Fruit fly (Drosophila melanogaster) whole organism, wandering third instar larva: Measurements from ENCODE around the gene spel1.

Experiments used
- Abd-B ChIP-seq: fragments of >200 bp; optimal IDR thresholded peaks from 2 replicates; lab custom pipeline; 2017; ENCODE audit warnings: missing biosample characterization, missing genetic modification characterization
- CG32264 ChIP-seq: fragments of 200-800 bp; sonication (Bioruptor generic); optimal IDR thresholded peaks from 2 replicates; lab custom pipeline; 2016; ENCODE audit warnings: missing biosample characterization, missing genetic modification characterization
- CG9705 ChIP-seq: fragments of 200-800 bp; sonication (Bioruptor generic); optimal IDR thresholded peaks from 2 replicates; lab custom pipeline; 2018; ENCODE audit warnings: missing biosample characterization, mild to moderate bottlenecking, missing genetic modification characterization
- CrebA ChIP-seq: fragments of 200-800 bp; sonication (Bioruptor generic); optimal IDR thresholded peaks from 2 replicates; lab custom pipeline; 2016; ENCODE audit warnings: missing biosample characterization, mild to moderate bottlenecking, missing genetic modification characterization, borderline replicate concordance
- Dfd ChIP-seq: fragments of >200 bp; optimal IDR thresholded peaks from 2 replicates; lab custom pipeline; 2017; ENCODE audit warnings: missing biosample characterization, missing genetic modification characterization
- Dif ChIP-seq: fragments of 200-275, 200-300 bp; sonication (Bioruptor generic); optimal IDR thresholded peaks from 2 replicates; lab custom pipeline; 2018; ENCODE audit warnings: missing biosample characterization, missing genetic modification characterization; ENCODE audit not compliant: partially characterized antibody
- GATAd ChIP-seq: sonication (Bioruptor generic); optimal IDR thresholded peaks from 2 replicates; lab custom pipeline; 2016; ENCODE audit warnings: missing biosample characterization, missing genetic modification characterization
- HLH106 ChIP-seq: fragments of 200-800 bp; optimal IDR thresholded peaks from 3 replicates; lab custom pipeline; 2019; ENCODE audit warnings: missing biosample characterization, mild to moderate bottlenecking, missing genetic modification characterization, moderate library complexity
- Hnf4 ChIP-seq: fragments of 200-800 bp; sonication (Bioruptor generic); optimal IDR thresholded peaks from 2 replicates; lab custom pipeline; 2016; ENCODE audit warnings: missing biosample characterization, mild to moderate bottlenecking, missing genetic modification characterization
- Hr78 ChIP-seq: fragments of >200 bp; optimal IDR thresholded peaks from 2 replicates; lab custom pipeline; 2017; ENCODE audit warnings: missing biosample characterization, missing genetic modification characterization
- Hr83 ChIP-seq: fragments of 200-300 bp; sonication (Bioruptor generic); optimal IDR thresholded peaks from 2 replicates; lab custom pipeline; 2016; ENCODE audit warnings: missing biosample characterization, mild to moderate bottlenecking, missing genetic modification characterization, moderate library complexity; ENCODE audit not compliant: poor library complexity, severe bottlenecking
- Jra ChIP-seq: sonication (Bioruptor generic); optimal IDR thresholded peaks from 2 replicates; lab custom pipeline; 2016; ENCODE audit warnings: missing biosample characterization, missing genetic modification characterization
- Mio ChIP-seq: sonication (Bioruptor generic); optimal IDR thresholded peaks from 2 replicates; lab custom pipeline; 2016; ENCODE audit warnings: missing biosample characterization, missing genetic modification characterization
- Myc ChIP-seq: fragments of >200 bp; optimal IDR thresholded peaks from 2 replicates; lab custom pipeline; 2017
- N ChIP-seq: fragments of >200 bp; optimal IDR thresholded peaks from 2 replicates; lab custom pipeline; 2018; ENCODE audit warnings: missing biosample characterization, missing external identifiers, missing genetic modification characterization
- OdsH ChIP-seq: fragments of 200-800 bp; sonication (Bioruptor generic); optimal IDR thresholded peaks from 2 replicates; lab custom pipeline; 2016; ENCODE audit warnings: missing biosample characterization, mild to moderate bottlenecking, missing genetic modification characterization
- Rel ChIP-seq, 2 experiments: fragments of 200-800 bp; sonication (Bioruptor generic) in 1 of 2; optimal IDR thresholded peaks; 2 replicates in 1 of 2; 3 replicates in 1 of 2; lab custom pipeline; 2016 to 2019; ENCODE audit warnings: mild to moderate bottlenecking in 2 of 2, missing biosample characterization in 2 of 2, missing genetic modification characterization in 2 of 2, moderate library complexity in 1 of 2
- Sp1 ChIP-seq: fragments of 200-800 bp; sonication (Bioruptor generic); optimal IDR thresholded peaks from 3 replicates; lab custom pipeline; 2019; ENCODE audit warnings: missing biosample characterization, mild to moderate bottlenecking, missing genetic modification characterization, moderate library complexity
- Vsx2 ChIP-seq: fragments of 200-300, 225-300 bp; sonication (Bioruptor generic); optimal IDR thresholded peaks from 2 replicates; lab custom pipeline; 2018; ENCODE audit warnings: missing biosample characterization, missing genetic modification characterization; ENCODE audit not compliant: partially characterized antibody
- br ChIP-seq: fragments of 200-800 bp; sonication (Bioruptor generic); optimal IDR thresholded peaks from 2 replicates; lab custom pipeline; 2016; ENCODE audit warnings: missing biosample characterization, missing genetic modification characterization
- brk ChIP-seq: fragments of 200-800 bp; sonication (Bioruptor generic); optimal IDR thresholded peaks from 2 replicates; lab custom pipeline; 2016; ENCODE audit warnings: missing biosample characterization, mild to moderate bottlenecking, missing genetic modification characterization
- dl ChIP-seq, 2 experiments: fragments of 175-275, 200-275 bp in 1 of 2; fragments of 200-275 bp in 1 of 2; sonication (Bioruptor generic); optimal IDR thresholded peaks; lab custom pipeline; 2018; ENCODE audit warnings: mild to moderate bottlenecking in 2 of 2, missing biosample characterization in 2 of 2, missing genetic modification characterization in 2 of 2, moderate library complexity in 2 of 2; ENCODE audit not compliant: partially characterized antibody in 2 of 2, insufficient read depth in 1 of 2
- dmrt93B ChIP-seq: fragments of 200-800 bp; sonication (Bioruptor generic); optimal IDR thresholded peaks from 2 replicates; lab custom pipeline; 2018; ENCODE audit warnings: missing biosample characterization, mild to moderate bottlenecking, missing genetic modification characterization
- dsf ChIP-seq: sonication (Bioruptor generic); optimal IDR thresholded peaks from 2 replicates; lab custom pipeline; 2016; ENCODE audit warnings: missing biosample characterization, missing genetic modification characterization, borderline replicate concordance
- ey ChIP-seq: fragments of 200-800 bp; sonication (Bioruptor generic); optimal IDR thresholded peaks from 2 replicates; lab custom pipeline; 2016; ENCODE audit warnings: missing biosample characterization, missing genetic modification characterization
- foxo ChIP-seq, 2 experiments: fragments of 200-800 bp; sonication (Bioruptor generic); optimal IDR thresholded peaks; 2 replicates in 1 of 2; 3 replicates in 1 of 2; lab custom pipeline; 2016 to 2017; ENCODE audit warnings: missing biosample characterization in 2 of 2, missing genetic modification characterization in 2 of 2
- fru ChIP-seq: fragments of 200-800 bp; sonication (Bioruptor generic); optimal IDR thresholded peaks from 3 replicates; lab custom pipeline; 2016; ENCODE audit warnings: missing biosample characterization, mild to moderate bottlenecking, missing genetic modification characterization
- h ChIP-seq: fragments of 200-800 bp; sonication (Bioruptor generic); optimal IDR thresholded peaks from 3 replicates; lab custom pipeline; 2016; ENCODE audit warnings: missing biosample characterization, mild to moderate bottlenecking, missing genetic modification characterization
- jim ChIP-seq: fragments of 175-275, 200-325 bp; sonication (Bioruptor generic); optimal IDR thresholded peaks from 2 replicates; lab custom pipeline; 2016; ENCODE audit warnings: missing biosample characterization, mild to moderate bottlenecking, missing genetic modification characterization
- lola ChIP-seq: fragments of >200 bp; optimal IDR thresholded peaks from 2 replicates; lab custom pipeline; 2017; ENCODE audit warnings: missing biosample characterization, missing genetic modification characterization
- pan ChIP-seq: fragments of >200 bp; optimal IDR thresholded peaks from 2 replicates; lab custom pipeline; 2017
- psq ChIP-seq: fragments of 200-800 bp; sonication (Bioruptor generic); optimal IDR thresholded peaks from 3 replicates; lab custom pipeline; 2017; ENCODE audit warnings: missing biosample characterization, mild to moderate bottlenecking, missing genetic modification characterization, moderate library complexity
- rgr ChIP-seq: fragments of 200-800 bp; sonication (Bioruptor generic); optimal IDR thresholded peaks from 3 replicates; lab custom pipeline; 2016; ENCODE audit warnings: missing biosample characterization, mild to moderate bottlenecking, missing genetic modification characterization
- sage ChIP-seq: fragments of 200-800 bp; sonication (Bioruptor generic); optimal IDR thresholded peaks from 2 replicates; lab custom pipeline; 2016; ENCODE audit warnings: missing biosample characterization, mild to moderate bottlenecking, missing genetic modification characterization
- sv ChIP-seq: fragments of 200-800 bp; sonication (Bioruptor generic); optimal IDR thresholded peaks from 3 replicates; lab custom pipeline; 2016; ENCODE audit warnings: missing biosample characterization, missing genetic modification characterization
- tai ChIP-seq: sonication (Bioruptor generic); optimal IDR thresholded peaks from 2 replicates; lab custom pipeline; 2016; ENCODE audit warnings: missing biosample characterization, missing genetic modification characterization
- usp ChIP-seq: fragments of >200 bp; optimal IDR thresholded peaks from 2 replicates; lab custom pipeline; 2017; ENCODE audit warnings: missing biosample characterization, missing genetic modification characterization
- woc ChIP-seq: sonication (Bioruptor generic); optimal IDR thresholded peaks from 2 replicates; lab custom pipeline; 2016; ENCODE audit warnings: missing biosample characterization, mild to moderate bottlenecking, missing genetic modification characterization

Gene spel1

dm6 chr2L:14361281-14361680 lies 588 bp upstream of the spel1 start:
- TF ChIP-seq Abd-B (no peak), Hnf4 (GFP tag; lab: Kevin White, UChicago) (no peak), Mio (GFP tag; lab: Kevin White, UChicago) (no peak), OdsH (GFP tag; lab: Kevin White, UChicago) (no peak), CrebA (GFP tag; lab: Kevin White, UChicago) (no peak), Vsx2 (GFP tag; lab: Kevin White, UChicago) (no peak), woc (no peak), Hr78 (no peak), usp (GFP tag; lab: Kevin White, UChicago) (no peak)

- peak; percentile 40 for TF ChIP-seq psq (GFP tag; lab: Kevin White, UChicago)
- peak; percentile 56 for TF ChIP-seq HLH106 (tag; lab: Kevin White, UChicago)
- TF ChIP-seq Sp1 (GFP tag; lab: Kevin White, UChicago), result peak; percentile 53
- no peak for TF ChIP-seq Myc (lab: Kevin White, UChicago)
- peak; percentile 33 for TF ChIP-seq h (GFP tag; lab: Kevin White, UChicago)
- peak; percentile 45 for TF ChIP-seq rgr
- no peak for TF ChIP-seq Abd-B
- peak in 1 of 2 experiments; percentile 40 for TF ChIP-seq foxo (GFP tag; optimal IDR thresholded peaks at IDR 0.05; lab: Kevin White, UChicago)
Measured at dm6 chr2L:14366590-14367273, 4.9 kb downstream of the spel1 start.

dm6 chr2L:14367274-14367669 lies 5.4 kb downstream of the spel1 start:
- TF ChIP-seq CrebA (GFP tag; lab: Kevin White, UChicago) (no peak), rgr (peak; percentile 35), fru (peak; percentile 30), br (GFP tag; lab: Kevin White, UChicago) (no peak), ey (GFP tag; lab: Kevin White, UChicago) (peak; percentile 2), Myc (lab: Kevin White, UChicago) (no peak), pan (no peak), sv (GFP tag; lab: Kevin White, UChicago) (no peak), brk (GFP tag; lab: Kevin White, UChicago) (no peak), psq (GFP tag; lab: Kevin White, UChicago) (no peak), Mio (GFP tag; lab: Kevin White, UChicago) (no peak), HLH106 (tag; lab: Kevin White, UChicago) (peak; percentile 77), OdsH (GFP tag; lab: Kevin White, UChicago) (peak; percentile 40), jim (GFP tag; lab: Kevin White, UChicago) (no peak), N (GFP tag; lab: Kevin White, UChicago) (no peak), Rel (GFP tag; optimal IDR thresholded peaks at IDR 0.05; lab: Kevin White, UChicago) (no peak), Rel (tag; optimal IDR thresholded peaks at IDR 0.05; lab: Kevin White, UChicago) (no peak), Hnf4 (GFP tag; lab: Kevin White, UChicago) (no peak), usp (GFP tag; lab: Kevin White, UChicago) (no peak), foxo (GFP tag; optimal IDR thresholded peaks at IDR 0.05; lab: Kevin White, UChicago) (peak in 1 of 2 experiments; percentile 62), CG9705 (GFP tag; lab: Kevin White, UChicago) (no peak), dsf (GFP tag; lab: Kevin White, UChicago) (no peak), Vsx2 (GFP tag; lab: Kevin White, UChicago) (no peak), CG32264 (GFP tag; lab: Kevin White, UChicago) (no peak), dl (GFP tag; optimal IDR thresholded peaks at IDR 0.05; lab: Kevin White, UChicago; ENCODE audit: insufficient read depth in 1 of 2, partially characterized antibody in 2 of 2) (no peak), sage (GFP tag; lab: Kevin White, UChicago) (no peak), h (GFP tag; lab: Kevin White, UChicago) (peak; percentile 59), Dif (GFP tag; lab: Kevin White, UChicago) (no peak), Hr83 (GFP tag; lab: Kevin White, UChicago) (no peak), Hr78 (no peak), tai (no peak), lola (no peak), dmrt93B (GFP tag; lab: Kevin White, UChicago) (peak; percentile 63), GATAd (no peak), Jra (GFP tag; lab: Kevin White, UChicago) (no peak), woc (peak; percentile 28), Sp1 (GFP tag; lab: Kevin White, UChicago) (peak; percentile 57), Abd-B (no peak), Dfd (GFP tag; lab: Kevin White, UChicago) (no peak)
